Fruit fly (Drosophila melanogaster) whole organism, embryonic: Measurements from ENCODE around the gene SMSr.
A peak's percentile ranks its signal among the peaks of the same experiment; 100 is the strongest.

ENCODE experiments used
- Ada2b ChIP-seq: fragments of 200-800 bp; sonication (Bioruptor generic); IDR thresholded peaks from 2 replicates; pipeline ENCODE4 v1.3.6; 2022; ENCODE audit warnings: missing biosample characterization, missing genetic modification characterization
- Atf-2 ChIP-seq: fragments of 200-800 bp; sonication (Bioruptor generic); optimal IDR thresholded peaks from 2 replicates; lab custom pipeline; 2016; ENCODE audit warnings: missing biosample characterization, missing genetic modification characterization
- Awh ChIP-seq: fragments of 200-800 bp; sonication (Bioruptor generic); IDR thresholded peaks from 2 replicates; pipeline ENCODE4, ENCODE4 v1.3.6; 2022; ENCODE audit warnings: missing biosample characterization, missing genetic modification characterization
- CG11093 ChIP-seq: fragments of 200-800 bp; sonication (Bioruptor generic); IDR thresholded peaks from 3 replicates; pipeline ENCODE4 v1.3.6; 2022; ENCODE audit warnings: missing biosample characterization, missing genetic modification characterization
- CG11398 ChIP-seq: fragments of 200-800 bp; sonication (Bioruptor generic); optimal IDR thresholded peaks from 2 replicates; lab custom pipeline; 2016; ENCODE audit warnings: missing biosample characterization, missing genetic modification characterization
- CG11696 ChIP-seq: fragments of 200-800 bp; sonication (Bioruptor generic); IDR thresholded peaks from 2 replicates; pipeline ENCODE4 v1.3.6; 2022; ENCODE audit warnings: missing biosample characterization, missing genetic modification characterization
- CG1233 ChIP-seq: fragments of 200-800 bp; sonication (Bioruptor generic); optimal IDR thresholded peaks from 4 replicates; lab custom pipeline; 2018; ENCODE audit warnings: missing biosample characterization, mild to moderate bottlenecking, missing genetic modification characterization
- CG12942 ChIP-seq: fragments of 200-800 bp; sonication (Bioruptor generic); optimal IDR thresholded peaks from 3 replicates; lab custom pipeline; 2016; ENCODE audit warnings: missing biosample characterization, missing genetic modification characterization
- CG13424 ChIP-seq: fragments of 200-800 bp; sonication (Bioruptor generic); optimal IDR thresholded peaks from 2 replicates; lab custom pipeline; 2019; ENCODE audit warnings: missing biosample characterization, mild to moderate bottlenecking, missing genetic modification characterization, moderate library complexity
- CG18011 ChIP-seq: fragments of 200-800 bp; sonication (Bioruptor generic); optimal IDR thresholded peaks from 2 replicates; lab custom pipeline; 2017; ENCODE audit warnings: missing biosample characterization, missing genetic modification characterization, mild to moderate bottlenecking, moderate library complexity, missing genotype
- CG2889 ChIP-seq: fragments of 200-800 bp; sonication (Bioruptor generic); IDR thresholded peaks from 3 replicates; pipeline ENCODE4 v1.3.6; 2022; ENCODE audit warnings: missing biosample characterization, missing genetic modification characterization
- CG30020 ChIP-seq: fragments of 200-800 bp; optimal IDR thresholded peaks from 2 replicates; lab custom pipeline; 2019; ENCODE audit warnings: missing biosample characterization, mild to moderate bottlenecking, missing genetic modification characterization, moderate library complexity
- CG30431 ChIP-seq: fragments of 200-800 bp; sonication (Bioruptor generic); optimal IDR thresholded peaks from 2 replicates; lab custom pipeline; 2017; ENCODE audit warnings: missing biosample characterization, missing genetic modification characterization
- CG31441 ChIP-seq: fragments of 200-800 bp; sonication (Bioruptor generic); IDR thresholded peaks from 2 replicates; pipeline ENCODE4 v1.3.6; 2022; ENCODE audit warnings: missing biosample characterization, missing genetic modification characterization
- CG3163 ChIP-seq: fragments of 200-800 bp; sonication (Bioruptor generic); optimal IDR thresholded peaks from 3 replicates; lab custom pipeline; 2016; ENCODE audit warnings: missing biosample characterization, missing genetic modification characterization
- CG32767 ChIP-seq: fragments of 200-800 bp; sonication (Bioruptor generic); IDR thresholded peaks from 2 replicates; pipeline ENCODE4 v1.3.6; 2022; ENCODE audit warnings: missing biosample characterization, missing genetic modification characterization
- CG3407 ChIP-seq: fragments of 200-800 bp; sonication (Bioruptor generic); optimal IDR thresholded peaks from 2 replicates; lab custom pipeline; 2018; ENCODE audit warnings: missing biosample characterization, mild to moderate bottlenecking, missing genetic modification characterization
- CG4404 ChIP-seq: fragments of 200-800 bp; sonication (Bioruptor generic); IDR thresholded peaks from 2 replicates; pipeline ENCODE4 v1.3.6; 2022; ENCODE audit warnings: missing biosample characterization, missing genetic modification characterization
- CG5180 ChIP-seq: fragments of 200-800 bp; sonication (Bioruptor generic); optimal IDR thresholded peaks from 3 replicates; lab custom pipeline; 2017; ENCODE audit warnings: missing biosample characterization, missing genetic modification characterization, mild to moderate bottlenecking, moderate library complexity, missing genetic modification reagents
- CG6683 ChIP-seq: fragments of 200-800 bp; sonication (Bioruptor generic); optimal IDR thresholded peaks from 2 replicates; lab custom pipeline; 2017; ENCODE audit warnings: missing biosample characterization, mild to moderate bottlenecking, missing genetic modification characterization, missing genetic modification reagents
- CG7745 ChIP-seq: fragments of 200-800 bp; sonication (Bioruptor generic); optimal IDR thresholded peaks from 2 replicates; lab custom pipeline; 2018; ENCODE audit warnings: missing biosample characterization, mild to moderate bottlenecking, missing genetic modification characterization, moderate library complexity
- CG8281 ChIP-seq: fragments of 200-800 bp; sonication (Bioruptor generic); optimal IDR thresholded peaks from 2 replicates; lab custom pipeline; 2018; ENCODE audit warnings: missing biosample characterization, mild to moderate bottlenecking, missing genetic modification characterization, moderate library complexity
- CG8478 ChIP-seq: fragments of >200 bp; optimal IDR thresholded peaks from 2 replicates; lab custom pipeline; 2018
- CG9437 ChIP-seq: fragments of 200-800 bp; sonication (Bioruptor generic); optimal IDR thresholded peaks from 2 replicates; lab custom pipeline; 2018; ENCODE audit warnings: missing biosample characterization, mild to moderate bottlenecking, missing genetic modification characterization
- D ChIP-seq, 2 experiments: fragments of 200-800 bp in 1 of 2; fragments of >200 bp in 1 of 2; sonication (Bioruptor generic) in 1 of 2; optimal IDR thresholded peaks; 2 replicates in 1 of 2; 3 replicates in 1 of 2; lab custom pipeline; 2017; ENCODE audit warnings: mild to moderate bottlenecking in 1 of 2, missing biosample characterization in 1 of 2, missing genetic modification characterization in 1 of 2, missing genetic modification reagents in 1 of 2
- Dfd ChIP-seq, 2 experiments: fragments of >200 bp; optimal IDR thresholded peaks; 2 replicates each; lab custom pipeline; 2017; ENCODE audit warnings: missing biosample characterization in 2 of 2, missing genetic modification characterization in 2 of 2
- E2f1 ChIP-seq: fragments of 200-800 bp; sonication (Bioruptor generic); IDR thresholded peaks from 2 replicates; pipeline ENCODE4 v1.3.6; 2022; ENCODE audit warnings: missing biosample characterization, missing genetic modification characterization
- Mad ChIP-seq: fragments of 200-800 bp; sonication (Bioruptor generic); optimal IDR thresholded peaks from 2 replicates; lab custom pipeline; 2016; ENCODE audit warnings: missing biosample characterization, missing genetic modification characterization
- Oaz ChIP-seq: fragments of 200-800 bp; sonication (Bioruptor generic); IDR thresholded peaks from 2 replicates; pipeline ENCODE4 v1.3.6; 2022; ENCODE audit warnings: missing biosample characterization, missing genetic modification characterization
- Oli ChIP-seq: fragments of 200-800 bp; sonication (Bioruptor generic); optimal IDR thresholded peaks from 2 replicates; lab custom pipeline; 2018; ENCODE audit warnings: missing biosample characterization, mild to moderate bottlenecking, missing genetic modification characterization, moderate library complexity
- Rx ChIP-seq: fragments of 200-800 bp; sonication (Bioruptor generic); IDR thresholded peaks from 2 replicates; pipeline ENCODE4 v1.3.6; 2022; ENCODE audit warnings: missing biosample characterization, missing genetic modification characterization
- Scr ChIP-seq: fragments of 200-800 bp; sonication (Bioruptor generic); IDR thresholded peaks from 2 replicates; pipeline ENCODE4 v1.3.6; 2022; ENCODE audit warnings: missing biosample characterization, missing genetic modification characterization; ENCODE audit not compliant: partially characterized antibody
- Usf ChIP-seq: fragments of 200-800 bp; sonication (Bioruptor generic); optimal IDR thresholded peaks from 2 replicates; lab custom pipeline; 2017; ENCODE audit warnings: missing genotype, missing biosample characterization, missing genetic modification characterization
- bigmax ChIP-seq: fragments of 200-800 bp; sonication (Bioruptor generic); optimal IDR thresholded peaks from 2 replicates; lab custom pipeline; 2018; ENCODE audit warnings: missing biosample characterization, mild to moderate bottlenecking, missing genetic modification characterization
- br ChIP-seq: fragments of >200 bp; optimal IDR thresholded peaks from 2 replicates; lab custom pipeline; 2017
- crp ChIP-seq, 2 experiments: fragments of 200-800 bp; sonication (Bioruptor generic); optimal IDR thresholded peaks; 2 replicates in 1 of 2; 3 replicates in 1 of 2; lab custom pipeline; 2017; ENCODE audit warnings: missing biosample characterization in 2 of 2, missing genetic modification characterization in 2 of 2, mild to moderate bottlenecking in 1 of 2, moderate library complexity in 1 of 2
- da ChIP-seq: fragments of 200-800 bp; sonication (Bioruptor generic); optimal IDR thresholded peaks from 2 replicates; lab custom pipeline; 2016; ENCODE audit warnings: missing biosample characterization, missing genetic modification characterization
- dysf ChIP-seq: fragments of 200-800 bp; sonication (Bioruptor generic); IDR thresholded peaks from 3 replicates; pipeline ENCODE4 v1.3.6; 2022; ENCODE audit warnings: missing biosample characterization, missing genetic modification characterization
- fd64A ChIP-seq: fragments of 200-800 bp; sonication (Bioruptor generic); optimal IDR thresholded peaks from 3 replicates; lab custom pipeline; 2018; ENCODE audit warnings: missing biosample characterization, mild to moderate bottlenecking, missing genetic modification characterization
- grn ChIP-seq: fragments of 200-800 bp; sonication (Bioruptor generic); optimal IDR thresholded peaks from 3 replicates; lab custom pipeline; 2017; ENCODE audit warnings: missing biosample characterization, missing genetic modification characterization
- hkb ChIP-seq, 2 experiments: fragments of 200-800 bp in 1 of 2; fragments of >200 bp in 1 of 2; sonication (Bioruptor generic) in 1 of 2; IDR thresholded peaks in 1 of 2; optimal IDR thresholded peaks in 1 of 2; 2 replicates each; pipeline versions ENCODE4 v1.3.6 to Lab custom; 2017 to 2022; ENCODE audit warnings: missing biosample characterization in 1 of 2, missing genetic modification characterization in 1 of 2
- hth ChIP-seq: fragments of >200 bp; optimal IDR thresholded peaks from 2 replicates; lab custom pipeline; 2017; ENCODE audit warnings: inconsistent platforms
- kah ChIP-seq: fragments of 200-800 bp; sonication (Bioruptor generic); optimal IDR thresholded peaks from 2 replicates; lab custom pipeline; 2018; ENCODE audit warnings: missing biosample characterization, mild to moderate bottlenecking, missing genetic modification characterization
- lola ChIP-seq, 3 experiments: fragments of >200 bp in 2 of 3; fragments of 200-800 bp in 1 of 3; sonication (Bioruptor generic) in 1 of 3; optimal IDR thresholded peaks; 2 replicates each; lab custom pipeline; 2017 to 2019; ENCODE audit warnings: missing biosample characterization in 3 of 3, missing genetic modification characterization in 3 of 3, mild to moderate bottlenecking in 1 of 3, moderate library complexity in 1 of 3
- luna ChIP-seq: fragments of 200-800 bp; sonication (Bioruptor generic); optimal IDR thresholded peaks from 2 replicates; lab custom pipeline; 2016; ENCODE audit warnings: missing biosample characterization, missing genetic modification characterization
- nom ChIP-seq: fragments of 200-800 bp; sonication (Bioruptor generic); optimal IDR thresholded peaks from 2 replicates; lab custom pipeline; 2017; ENCODE audit warnings: missing biosample characterization, missing genetic modification characterization, mild to moderate bottlenecking, moderate library complexity, missing genetic modification reagents
- sens ChIP-seq: fragments of 200-800 bp; sonication (Bioruptor generic); peaks from one replicate; lab custom pipeline; 2016; ENCODE audit warnings: missing biosample characterization, missing genetic modification characterization
- sna ChIP-seq: fragments of 200-800 bp; sonication (Bioruptor generic); IDR thresholded peaks from 2 replicates; pipeline ENCODE4 v1.3.6; 2022; ENCODE audit warnings: missing biosample characterization, missing genetic modification characterization; ENCODE audit not compliant: partially characterized antibody
- usp ChIP-seq: fragments of >200 bp; optimal IDR thresholded peaks from 2 replicates; lab custom pipeline; 2017; ENCODE audit warnings: missing biosample characterization, missing genetic modification characterization
- wdn ChIP-seq: fragments of 200-800 bp; sonication (Bioruptor generic); IDR thresholded peaks from 2 replicates; pipeline ENCODE4 v1.3.6; 2022; ENCODE audit warnings: missing biosample characterization, missing genetic modification characterization

Gene SMSr

dm6 chr3L:7360324-7360852 lies 20.9 kb downstream of the SMSr start, which contains the start of gene Sec63 (continued):
- TF ChIP-seq CG5180 (GFP tag; lab: Kevin White, UChicago) (no peak), nom (GFP tag; lab: Kevin White, UChicago) (no peak), CG8281 (tag; lab: Kevin White, UChicago) (no peak), luna (GFP tag; lab: Kevin White, UChicago) (peak; percentile 22), CG31441 (GFP tag; lab: Robert Waterston, UW) (peak; percentile 51; the same call in 1 of the 2 replicates), CG30431 (GFP tag; lab: Kevin White, UChicago) (no peak), Atf-2 (GFP tag; lab: Kevin White, UChicago) (no peak), E2f1 (GFP tag; lab: Robert Waterston, UW) (no peak; the same call in 1 of the 2 replicates), CG9437 (GFP tag; lab: Kevin White, UChicago) (no peak), CG18011 (GFP tag; lab: Kevin White, UChicago) (no peak), hth (lab: Kevin White, UChicago) (no peak), Awh (GFP tag; lab: Robert Waterston, UW) (0 out of 2 replicates have a peak, but pooled peaks have one; percentile 29), CG12942 (GFP tag; lab: Kevin White, UChicago) (peak; percentile 13), sna (GFP tag; lab: Robert Waterston, UW) (peak; percentile 78), Ada2b (GFP tag; lab: Robert Waterston, UW) (0 out of 2 replicates have a peak, but pooled peaks have one; percentile 4), D (optimal IDR thresholded peaks at IDR 0.05; lab: Kevin White, UChicago) (no peak), D (GFP tag; optimal IDR thresholded peaks at IDR 0.05; lab: Kevin White, UChicago) (peak; percentile 3), dysf (GFP tag; lab: Robert Waterston, UW) (no peak; the same call in 2 of the 3 replicates), CG3407 (GFP tag; lab: Kevin White, UChicago) (no peak), CG30020 (tag; lab: Kevin White, UChicago) (peak; percentile 12), Scr (peak; percentile 79), da (no peak), CG13424 (peak; percentile 68), bigmax (GFP tag; lab: Kevin White, UChicago) (no peak), Mad (GFP tag; lab: Kevin White, UChicago) (no peak), CG2889 (GFP tag; lab: Robert Waterston, UW) (no peak), lola (GFP tag; optimal IDR thresholded peaks at IDR 0.05; lab: Kevin White, UChicago) (no peak), hkb (optimal IDR thresholded peaks at IDR 0.05; lab: Kevin White, UChicago) (no peak), hkb (GFP tag; IDR thresholded peaks at IDR 0.05; lab: Robert Waterston, UW) (peak; percentile 7; the same call in 1 of the 2 replicates), wdn (GFP tag; lab: Robert Waterston, UW) (peak; percentile 25; the same call in 1 of the 2 replicates), Rx (GFP tag; lab: Robert Waterston, UW) (no peak), sens (GFP tag; lab: Kevin White, UChicago) (peak; percentile 83), CG4404 (GFP tag; lab: Robert Waterston, UW) (no peak), usp (GFP tag; lab: Kevin White, UChicago) (no peak), CG1233 (GFP tag; lab: Kevin White, UChicago) (no peak), crp (GFP tag; optimal IDR thresholded peaks at IDR 0.05; lab: Kevin White, UChicago) (peak in 1 of 2 experiments; percentile 74), CG32767 (GFP tag; lab: Robert Waterston, UW) (peak; percentile 20; the same call in 1 of the 2 replicates), grn (GFP tag; lab: Kevin White, UChicago) (peak; percentile 53), br (lab: Kevin White, UChicago) (no peak), CG6683 (GFP tag; lab: Kevin White, UChicago) (no peak), kah (GFP tag; lab: Kevin White, UChicago) (no peak), Dfd (GFP tag; optimal IDR thresholded peaks at IDR 0.05; lab: Kevin White, UChicago) (no peak), CG3163 (no peak), CG11398 (GFP tag; lab: Kevin White, UChicago) (no peak), CG7745 (tag; lab: Kevin White, UChicago) (no peak), fd64A (no peak), CG8478 (lab: Kevin White, UChicago) (no peak), Oaz (GFP tag; lab: Robert Waterston, UW) (no peak), CG11093 (GFP tag; lab: Robert Waterston, UW) (no peak), Usf (GFP tag; lab: Kevin White, UChicago) (no peak), CG11696 (GFP tag; lab: Robert Waterston, UW) (no peak), Oli (tag; lab: Kevin White, UChicago) (no peak)
